Fruit fly (Drosophila melanogaster) whole organism, prepupa: Measurements from ENCODE around the gene CG42394.

Experiments
- CG11902 ChIP-seq: fragments of 200-800 bp; sonication (Bioruptor generic); optimal IDR thresholded peaks from 3 replicates; lab custom pipeline; 2016; ENCODE audit warnings: missing biosample characterization, missing genetic modification characterization
- CG15336 ChIP-seq: fragments of 200-800 bp; sonication (Bioruptor generic); IDR thresholded peaks from 2 replicates; pipeline ENCODE4 v1.3.6; 2022; ENCODE audit warnings: missing biosample characterization, missing genetic modification characterization
- CG16779 ChIP-seq: fragments of 200-800 bp; sonication (Bioruptor generic); optimal IDR thresholded peaks from 3 replicates; lab custom pipeline; 2017; ENCODE audit warnings: missing biosample characterization, mild to moderate bottlenecking, missing genetic modification characterization
- CG8319 ChIP-seq: fragments of 200-800 bp; sonication (Bioruptor generic); optimal IDR thresholded peaks from 3 replicates; lab custom pipeline; 2016; ENCODE audit warnings: missing biosample characterization, missing genetic modification characterization
- CG8632 ChIP-seq: fragments of 200-800 bp; sonication (Bioruptor generic); optimal IDR thresholded peaks from 3 replicates; lab custom pipeline; 2016; ENCODE audit warnings: missing biosample characterization, missing genetic modification characterization
- Eip75B ChIP-seq: fragments of 200-800 bp; sonication (Bioruptor generic); optimal IDR thresholded peaks from 3 replicates; lab custom pipeline; 2016; ENCODE audit warnings: missing biosample characterization, missing genetic modification characterization
- Hr38 ChIP-seq: sonication (Bioruptor generic); optimal IDR thresholded peaks from 2 replicates; lab custom pipeline; 2016; ENCODE audit warnings: missing biosample characterization, missing genetic modification characterization
- OdsH ChIP-seq: fragments of 200-800 bp; sonication (Bioruptor generic); optimal IDR thresholded peaks from 3 replicates; lab custom pipeline; 2016; ENCODE audit warnings: missing biosample characterization, missing genetic modification characterization
- Sox102F ChIP-seq: fragments of 200-800 bp; sonication (Bioruptor generic); optimal IDR thresholded peaks from 2 replicates; lab custom pipeline; 2016; ENCODE audit warnings: missing biosample characterization, mild to moderate bottlenecking, missing genetic modification characterization
- dac ChIP-seq: fragments of 200-800 bp; sonication (Bioruptor generic); optimal IDR thresholded peaks from 2 replicates; lab custom pipeline; 2017; ENCODE audit warnings: missing biosample characterization, mild to moderate bottlenecking, missing genetic modification characterization
- fd59A ChIP-seq: fragments of 200-800 bp; sonication (Bioruptor generic); optimal IDR thresholded peaks from 2 replicates; lab custom pipeline; 2017; ENCODE audit warnings: missing biosample characterization, mild to moderate bottlenecking, missing genetic modification characterization, missing genetic modification reagents
- net ChIP-seq: fragments of 200-800 bp; sonication (Bioruptor generic); optimal IDR thresholded peaks from 3 replicates; lab custom pipeline; 2016; ENCODE audit warnings: missing biosample characterization, missing genetic modification characterization
- salr ChIP-seq, 2 experiments: fragments of 200-800 bp; sonication (Bioruptor generic); optimal IDR thresholded peaks; 3 replicates each; lab custom pipeline; 2016 to 2018; ENCODE audit warnings: missing biosample characterization in 2 of 2, missing genetic modification characterization in 2 of 2, mild to moderate bottlenecking in 1 of 2
- spab ChIP-seq: fragments of 200-800 bp; sonication (Bioruptor generic); optimal IDR thresholded peaks from 2 replicates; lab custom pipeline; 2017; ENCODE audit warnings: missing biosample characterization, mild to moderate bottlenecking, missing genetic modification characterization, missing genetic modification reagents

DNA sequence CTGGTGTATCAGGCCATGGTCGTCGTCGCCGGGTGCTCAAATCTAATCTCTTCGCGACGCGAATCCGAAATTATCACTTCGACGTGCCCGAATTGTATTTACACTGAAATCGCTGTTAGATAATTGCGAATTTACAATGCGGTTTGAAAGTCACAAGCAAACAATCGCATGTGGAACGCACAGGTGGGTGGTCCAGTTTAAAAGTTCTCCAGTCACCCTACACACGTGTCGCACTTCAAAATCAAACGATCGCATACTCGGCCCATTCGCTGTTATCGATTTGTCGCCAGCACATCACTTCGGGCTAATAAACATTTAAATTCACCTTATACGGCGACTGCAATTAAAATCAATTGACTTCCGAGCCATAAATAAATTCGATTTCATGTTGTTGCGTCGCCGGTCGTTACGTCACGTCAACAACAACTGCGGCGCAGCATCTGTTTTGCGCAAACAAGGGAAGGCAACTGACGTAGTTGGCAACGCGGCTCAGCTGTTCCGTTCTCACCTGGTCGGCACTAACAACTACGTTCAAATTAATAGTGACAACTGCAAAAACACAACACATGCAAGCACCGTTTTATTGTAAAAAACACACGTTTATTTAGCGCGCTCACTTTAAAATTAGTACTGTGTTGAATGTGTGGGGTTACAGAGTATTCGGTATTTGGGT lies 13.3 kb downstream of the CG42394 start, which contains the start of gene CG6574:
- TF ChIP-seq dac (GFP tag; lab: Kevin White, UChicago) (no peak), CG11902 (GFP tag; lab: Kevin White, UChicago) (no peak), CG16779 (no peak), CG8319 (no peak), salr (GFP tag; optimal IDR thresholded peaks at IDR 0.05; lab: Kevin White, UChicago) (no peak), CG8632 (GFP tag; lab: Kevin White, UChicago) (no peak), spab (GFP tag; lab: Kevin White, UChicago) (no peak), Hr38 (GFP tag; lab: Kevin White, UChicago) (no peak), CG15336 (GFP tag; lab: Robert Waterston, UW) (no peak), net (peak; percentile 3), fd59A (GFP tag; lab: Kevin White, UChicago) (no peak), Eip75B (GFP tag; lab: Kevin White, UChicago) (no peak), OdsH (GFP tag; lab: Kevin White, UChicago) (no peak), Sox102F (GFP tag; lab: Kevin White, UChicago) (no peak)
